Worm (Caenorhabditis elegans): Measurements from ENCODE around the gene npr-32.

- no peak for TF ChIP-seq F13C5.2 (tag; optimal IDR thresholded peaks at IDR 0.05)
- no peak for TF ChIP-seq B0310.2 (tag; optimal IDR thresholded peaks at IDR 0.05)
- no peak for TF ChIP-seq flt-1 (GFP tag; IDR thresholded peaks at IDR 0.05)
- TF ChIP-seq tra-4 (tag; optimal IDR thresholded peaks at IDR 0.05) = no peak
- no peak for TF ChIP-seq ama-1 (optimal IDR thresholded peaks at IDR 0.05)
- TF ChIP-seq scrt-1 (GFP tag; IDR thresholded peaks at IDR 0.05) = no peak
- no peak for TF ChIP-seq hmbx-1 (tag; optimal IDR thresholded peaks at IDR 0.05)
- no peak for TF ChIP-seq ets-7 (tag; optimal IDR thresholded peaks at IDR 0.05)
- TF ChIP-seq pes-1 (GFP tag; IDR thresholded peaks at IDR 0.05) = no peak
- TF ChIP-seq ceh-36 (tag; optimal IDR thresholded peaks at IDR 0.05) = no peak
- no peak for TF ChIP-seq hmg-4 (GFP tag; optimal IDR thresholded peaks at IDR 0.05)
- no peak for TF ChIP-seq ceh-13 (GFP tag; optimal IDR thresholded peaks at IDR 0.05)
Observed at ce11 chrIV:17215070-17215469, 15.8 kb downstream of the npr-32 start.
